Fruit fly (Drosophila melanogaster) ovary, adult (tissue): ENCODE results near the gene retinin.

ENCODE experiments used
- CG17801 ChIP-seq: fragments of 200-800 bp; optimal IDR thresholded peaks from 2 replicates; lab custom pipeline; 2019; ENCODE audit warnings: missing biosample characterization, mild to moderate bottlenecking, missing genetic modification characterization, moderate library complexity; ENCODE audit not compliant: partially characterized antibody

Gene retinin

dm6 chr3L:16331633-16332032 is at the start of gene retinin:
retinin (plus strand) TSS chr3L:16331933.
- no peak for TF ChIP-seq CG17801

DNA sequence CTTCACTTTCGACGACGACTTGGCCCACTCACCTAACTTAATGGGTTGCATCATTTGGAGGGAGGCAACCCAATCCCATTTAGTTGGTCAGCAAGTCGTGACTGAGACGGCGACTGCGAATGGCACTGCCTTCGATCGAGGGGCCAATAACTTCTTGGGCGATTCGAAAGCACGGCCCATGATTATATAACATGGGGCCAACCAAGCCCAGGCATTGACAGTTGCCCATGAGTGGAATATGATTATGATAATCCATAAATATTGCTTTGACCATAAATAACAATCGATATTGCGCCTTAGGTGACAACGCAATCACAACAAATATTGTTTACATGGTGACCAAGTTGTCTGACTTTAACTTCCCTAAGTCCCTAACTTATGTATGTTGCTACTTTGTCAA is 47.9 kb upstream of the retinin start, which contains the start of gene CG13048:
CG13048 (minus strand) TSS at position 101 of the 400 bp plus-strand sequence.
- TF ChIP-seq CG17801 = no peak

- TF ChIP-seq CG17801 = no peak
Observed at dm6 chr3L:16285346-16285911, 46.3 kb upstream of the retinin start, which contains the start of gene CG13047. CG13047 (minus strand) TSS chr3L:16285396.

- no peak for TF ChIP-seq CG17801
Observed at dm6 chr3L:16286258-16286657, 45.5 kb upstream of the retinin start.

DNA sequence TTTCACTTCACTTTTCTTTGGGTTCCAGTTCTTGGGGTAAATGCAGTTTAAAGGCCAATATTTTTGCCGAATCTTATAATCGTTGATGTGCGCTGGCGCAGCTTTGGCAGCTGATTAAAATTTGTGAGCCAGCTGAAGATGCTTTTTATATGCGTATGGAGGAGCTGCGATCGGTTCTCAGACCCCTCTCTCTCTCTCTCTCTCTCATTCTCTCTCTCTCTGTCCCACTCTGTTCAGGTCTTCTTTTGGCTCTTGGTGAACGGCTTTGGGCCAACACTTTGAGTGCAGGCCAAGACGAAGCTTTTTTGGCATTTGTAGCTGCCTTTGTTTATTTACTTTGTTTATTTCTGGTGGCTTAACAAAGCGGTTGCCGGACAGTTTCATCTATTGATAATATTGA is 43.4 kb upstream of the retinin start, which contains the start of gene CG13046:
CG13046 (minus strand) TSS at position 101 of the 400 bp plus-strand sequence.
- no peak for TF ChIP-seq CG17801

dm6 chr3L:16289067-16289466 is 42.7 kb upstream of the retinin start:
- no peak for TF ChIP-seq CG17801

DNA sequence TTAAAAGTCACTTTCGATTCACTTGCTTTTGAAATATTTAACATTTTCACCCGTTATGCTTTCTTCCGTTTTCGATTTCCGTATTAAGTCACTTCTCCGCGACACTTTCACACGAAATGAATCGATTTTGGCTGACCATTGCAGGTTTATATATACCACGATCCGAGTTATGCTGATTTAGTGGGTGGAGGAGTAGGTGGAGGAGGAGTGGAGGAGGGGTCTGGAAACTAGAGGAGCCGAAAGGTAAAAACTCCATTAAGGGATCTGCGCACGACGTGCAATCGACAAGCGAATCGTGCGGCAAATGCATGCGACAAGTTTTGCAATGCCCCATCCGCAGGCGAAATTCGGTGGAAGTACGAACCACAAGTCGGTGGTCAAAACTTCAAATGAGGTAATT is 40.9 kb upstream of the retinin start, which contains the start of gene CG13045:
CG13045 (minus strand) TSS at position 101 of the 400 bp plus-strand sequence.
- no peak for TF ChIP-seq CG17801

- no peak for TF ChIP-seq CG17801
Observed at dm6 chr3L:16291678-16292077, 40.1 kb upstream of the retinin start.

DNA sequence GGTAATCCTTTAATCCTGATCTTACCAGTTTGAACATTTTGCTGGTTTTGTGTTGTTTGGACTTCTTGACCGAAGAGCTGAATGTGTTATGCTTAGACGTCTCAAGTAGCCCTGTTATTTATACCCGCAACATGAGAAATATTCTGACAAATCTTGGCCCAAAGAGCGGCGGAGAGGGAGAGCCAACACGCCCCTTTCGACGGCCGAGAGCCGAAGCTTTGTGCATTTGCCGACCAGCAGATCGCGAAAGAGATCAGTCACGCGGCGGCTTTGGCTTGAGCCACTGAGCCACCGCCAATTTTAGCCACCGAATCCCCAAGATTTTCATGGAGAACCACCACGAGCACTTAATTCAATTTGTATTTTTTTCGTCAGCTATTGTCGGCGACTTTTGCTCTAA is 36.3 kb upstream of the retinin start, which contains the start of gene CG4962:
CG4962 (minus strand) TSS at position 101 of the 400 bp plus-strand sequence.
- no peak for TF ChIP-seq CG17801

dm6 chr3L:16301153-16301552 is 30.6 kb upstream of the retinin start, which contains the start of gene CG4982:
CG4982 (plus strand) TSS chr3L:16301453.
- TF ChIP-seq CG17801 = no peak

DNA sequence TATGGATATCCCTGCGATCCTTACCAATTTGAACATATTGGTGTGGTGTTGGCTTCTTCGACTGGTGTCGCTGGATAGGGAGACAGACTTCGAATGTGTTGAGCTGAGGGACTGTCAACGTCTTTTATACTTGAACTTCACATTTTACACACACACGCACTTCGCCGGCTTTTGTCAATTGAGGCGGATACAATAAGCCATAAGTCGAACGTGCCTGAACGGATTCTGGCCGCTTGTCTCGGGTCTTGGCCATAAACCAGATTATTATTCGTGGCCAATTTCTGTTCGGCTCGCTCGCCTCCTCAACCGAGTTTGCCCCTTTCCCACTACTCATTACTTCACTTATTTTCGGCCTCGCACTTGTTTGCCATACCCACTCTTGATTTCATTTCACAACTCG is 28.7 kb upstream of the retinin start, which contains the start of gene CG13044:
CG13044 (minus strand) TSS at position 101 of the 400 bp plus-strand sequence.
- TF ChIP-seq CG17801 = no peak

dm6 chr3L:16303982-16304381 is 27.8 kb upstream of the retinin start, which contains the start of gene CG43249:
CG43249 (plus strand) TSS chr3L:16304282.
- no peak for TF ChIP-seq CG17801

DNA sequence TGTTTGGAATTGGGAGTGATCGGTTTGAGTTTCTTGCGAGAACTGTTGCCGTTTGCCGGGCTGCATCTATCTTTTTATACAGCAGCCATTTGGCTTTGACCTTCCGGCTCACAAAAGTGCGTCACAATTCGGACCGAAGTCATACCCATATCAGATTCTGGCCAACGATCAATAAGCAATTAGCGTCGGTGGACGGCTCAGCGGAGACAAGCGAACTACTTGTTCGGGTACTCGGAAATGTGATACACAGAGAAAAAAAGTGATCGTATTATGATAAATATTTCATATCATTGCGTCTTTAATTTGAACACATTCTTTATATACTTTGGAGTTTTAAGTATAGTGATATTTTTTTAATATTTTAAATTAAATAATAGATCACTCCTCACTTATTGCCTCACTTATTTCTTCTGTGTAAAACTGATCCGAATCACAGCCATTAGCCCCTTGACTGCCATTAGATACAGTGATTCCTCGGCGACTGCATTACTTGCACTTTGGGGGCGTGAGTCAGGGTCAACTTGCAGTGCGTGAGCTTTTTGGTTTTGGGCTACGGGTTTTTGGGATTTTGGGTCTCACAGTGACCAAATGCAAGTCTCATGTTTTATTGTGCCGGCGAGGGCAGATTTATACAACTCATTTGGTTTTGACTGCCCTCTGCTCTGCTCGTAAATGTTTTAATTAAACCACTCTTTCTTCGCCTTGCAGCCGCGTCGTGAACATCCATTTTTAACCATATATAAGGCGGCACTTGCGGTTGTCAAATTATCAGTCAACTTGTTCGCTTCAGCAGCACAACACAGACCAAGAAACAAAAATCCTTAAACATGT is 25.7 kb upstream of the retinin start, which contains the start of the genes CG13043 and CG13063:
CG13043 (minus strand) TSS at position 51 of the 831 bp plus-strand sequence.
CG13063 (plus strand) TSS at position 781 of the 831 bp plus-strand sequence.
- no peak for TF ChIP-seq CG17801

dm6 chr3L:16308380-16308779 is 23.4 kb upstream of the retinin start, which contains the start of gene CG13042:
CG13042 (minus strand) TSS chr3L:16308480.
- TF ChIP-seq CG17801 = no peak

DNA sequence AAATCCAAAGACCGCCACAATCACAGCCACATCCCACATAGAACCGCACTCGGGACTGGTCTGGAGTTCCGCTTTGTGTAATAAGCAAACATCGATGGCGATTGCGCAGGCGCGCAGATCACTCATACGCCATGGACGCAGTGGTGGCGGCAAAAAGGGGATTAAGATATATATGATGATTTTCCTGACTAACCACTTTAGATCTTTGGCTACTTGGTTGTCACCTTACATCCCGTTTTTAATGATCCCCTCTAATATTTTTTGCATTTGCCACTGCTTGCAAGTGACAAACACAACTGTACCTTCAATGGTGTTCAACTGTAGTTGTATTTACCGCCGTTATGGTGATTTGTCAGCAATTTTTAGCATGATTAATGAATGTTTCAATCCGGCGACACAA is 21.8 kb upstream of the retinin start:
- no peak for TF ChIP-seq CG17801

dm6 chr3L:16313985-16314384 is 17.7 kb upstream of the retinin start, which contains the start of gene CG13062:
CG13062 (plus strand) TSS chr3L:16314285.
- no peak for TF ChIP-seq CG17801

dm6 chr3L:16317724-16318123 is 14.0 kb upstream of the retinin start, which contains the start of gene Nplp3:
Nplp3 (plus strand) TSS chr3L:16318024.
- TF ChIP-seq CG17801 = no peak
